Fruit fly (Drosophila melanogaster) whole organism, embryonic: ENCODE results near the gene CG4455.

ENCODE experiments used
- B-H1 ChIP-seq: fragments of 200-800 bp; sonication (Bioruptor generic); IDR thresholded peaks from 3 replicates; pipeline ENCODE4 v1.3.6; 2022; ENCODE audit warnings: missing biosample characterization, missing genetic modification characterization
- CG10565 ChIP-seq: fragments of 200-800 bp; sonication (Bioruptor generic); optimal IDR thresholded peaks from 3 replicates; lab custom pipeline; 2016; ENCODE audit warnings: missing biosample characterization, mild to moderate bottlenecking, missing genetic modification characterization
- CG12659 ChIP-seq: fragments of 200-800 bp; sonication (Bioruptor generic); optimal IDR thresholded peaks from 3 replicates; lab custom pipeline; 2017; ENCODE audit warnings: mild to moderate bottlenecking, missing biosample characterization, missing genetic modification reagents, missing genetic modification characterization
- CG16779 ChIP-seq: fragments of 200-800 bp; sonication (Bioruptor generic); IDR thresholded peaks from 2 replicates; pipeline ENCODE4 v1.3.6; 2022; ENCODE audit warnings: missing biosample characterization, missing genetic modification characterization
- CG17359 ChIP-seq: fragments of 200-800 bp; sonication (Bioruptor generic); optimal IDR thresholded peaks from 3 replicates; lab custom pipeline; 2018; ENCODE audit warnings: missing biosample characterization, mild to moderate bottlenecking, missing genetic modification characterization, moderate library complexity
- CG1832 ChIP-seq: fragments of 200-800 bp; sonication (Bioruptor generic); optimal IDR thresholded peaks from 2 replicates; lab custom pipeline; 2017; ENCODE audit warnings: missing biosample characterization, mild to moderate bottlenecking, missing genetic modification characterization, inconsistent platforms
- CG2202 ChIP-seq: fragments of 200-800 bp; sonication (Bioruptor generic); optimal IDR thresholded peaks from 2 replicates; lab custom pipeline; 2018; ENCODE audit warnings: missing biosample characterization, mild to moderate bottlenecking, missing genetic modification characterization
- CG31441 ChIP-seq: fragments of 200-800 bp; sonication (Bioruptor generic); IDR thresholded peaks from 2 replicates; pipeline ENCODE4 v1.3.6; 2022; ENCODE audit warnings: missing biosample characterization, missing genetic modification characterization
- CG3407 ChIP-seq: fragments of 200-800 bp; sonication (Bioruptor generic); optimal IDR thresholded peaks from 2 replicates; lab custom pipeline; 2018; ENCODE audit warnings: missing biosample characterization, mild to moderate bottlenecking, missing genetic modification characterization
- CG6654 ChIP-seq: fragments of 200-800 bp; sonication (Bioruptor generic); optimal IDR thresholded peaks from 2 replicates; lab custom pipeline; 2017; ENCODE audit warnings: missing biosample characterization, mild to moderate bottlenecking, missing genetic modification characterization
- CG6854 ChIP-seq: fragments of 200-800 bp; sonication (Bioruptor generic); optimal IDR thresholded peaks from 3 replicates; lab custom pipeline; 2017; ENCODE audit warnings: missing biosample characterization, mild to moderate bottlenecking, missing genetic modification characterization
- CG7372 ChIP-seq: fragments of 200-800 bp; sonication (Bioruptor generic); IDR thresholded peaks from 2 replicates; pipeline ENCODE4 v1.3.6; 2022; ENCODE audit warnings: missing biosample characterization, missing genetic modification characterization
- CG7745 ChIP-seq: fragments of 200-800 bp; sonication (Bioruptor generic); optimal IDR thresholded peaks from 2 replicates; lab custom pipeline; 2018; ENCODE audit warnings: missing biosample characterization, mild to moderate bottlenecking, missing genetic modification characterization, moderate library complexity
- CG8924 ChIP-seq: fragments of 200-800 bp; optimal IDR thresholded peaks from 3 replicates; lab custom pipeline; 2019; ENCODE audit warnings: missing biosample characterization, mild to moderate bottlenecking, missing genetic modification characterization, moderate library complexity
- CG9437 ChIP-seq: fragments of 200-800 bp; sonication (Bioruptor generic); optimal IDR thresholded peaks from 2 replicates; lab custom pipeline; 2018; ENCODE audit warnings: missing biosample characterization, mild to moderate bottlenecking, missing genetic modification characterization
- CG9797 ChIP-seq: fragments of 200-800 bp; sonication (Bioruptor generic); optimal IDR thresholded peaks from 3 replicates; lab custom pipeline; 2018; ENCODE audit warnings: missing biosample characterization, mild to moderate bottlenecking, missing genetic modification characterization
- E2f1 ChIP-seq: fragments of 200-800 bp; sonication (Bioruptor generic); IDR thresholded peaks from 2 replicates; pipeline ENCODE4 v1.3.6; 2022; ENCODE audit warnings: missing biosample characterization, missing genetic modification characterization
- Gsc ChIP-seq: fragments of 200-800 bp; sonication (Bioruptor generic); IDR thresholded peaks from 2 replicates; pipeline ENCODE4 v1.3.6; 2022; ENCODE audit warnings: missing biosample characterization, missing genetic modification characterization
- Hey ChIP-seq: fragments of 200-800 bp; sonication (Bioruptor generic); optimal IDR thresholded peaks from 3 replicates; lab custom pipeline; 2018; ENCODE audit warnings: missing biosample characterization, mild to moderate bottlenecking, missing genetic modification characterization
- HmgD ChIP-seq: fragments of 200-800 bp; sonication (Bioruptor generic); optimal IDR thresholded peaks from 3 replicates; lab custom pipeline; 2016; ENCODE audit warnings: missing biosample characterization, missing genetic modification characterization
- Lhr ChIP-seq: fragments of 200-800 bp; sonication (Bioruptor generic); optimal IDR thresholded peaks from 3 replicates; lab custom pipeline; 2017; ENCODE audit warnings: mild to moderate bottlenecking, missing biosample characterization, missing genetic modification reagents, missing genetic modification characterization
- Lim3 ChIP-seq: fragments of 200-800 bp; sonication (Bioruptor generic); IDR thresholded peaks from 2 replicates; pipeline ENCODE4 v1.3.6; 2022; ENCODE audit warnings: missing biosample characterization, missing genetic modification characterization
- Opbp ChIP-seq: fragments of 200-800 bp; sonication (Bioruptor generic); IDR thresholded peaks from 3 replicates; pipeline ENCODE4 v1.3.6; 2022; ENCODE audit warnings: missing biosample characterization, missing genetic modification characterization; ENCODE audit not compliant: partially characterized antibody
- Optix ChIP-seq: fragments of 200-800 bp; sonication (Bioruptor generic); IDR thresholded peaks from 3 replicates; pipeline ENCODE4 v1.3.6; 2022; ENCODE audit warnings: missing biosample characterization, missing genetic modification characterization
- Rx ChIP-seq: fragments of 200-800 bp; sonication (Bioruptor generic); IDR thresholded peaks from 2 replicates; pipeline ENCODE4 v1.3.6; 2022; ENCODE audit warnings: missing biosample characterization, missing genetic modification characterization
- Sox102F ChIP-seq: fragments of 200-800 bp; sonication (Bioruptor generic); optimal IDR thresholded peaks from 2 replicates; lab custom pipeline; 2018; ENCODE audit warnings: missing biosample characterization, mild to moderate bottlenecking, missing genetic modification characterization, moderate library complexity
- Vsx1 ChIP-seq: fragments of 200-800 bp; sonication (Bioruptor generic); optimal IDR thresholded peaks from 2 replicates; lab custom pipeline; 2017; ENCODE audit warnings: missing biosample characterization, mild to moderate bottlenecking, missing genetic modification characterization, missing genetic modification reagents
- amos ChIP-seq: fragments of 200-800 bp; sonication (Bioruptor generic); IDR thresholded peaks from 2 replicates; pipeline ENCODE4 v1.3.6; 2022; ENCODE audit warnings: missing biosample characterization, missing genetic modification characterization; ENCODE audit not compliant: partially characterized antibody
- ash1 ChIP-seq: fragments of 200-800 bp; sonication (Bioruptor generic); optimal IDR thresholded peaks from 2 replicates; lab custom pipeline; 2018; ENCODE audit warnings: missing biosample characterization, mild to moderate bottlenecking, missing genetic modification characterization
- az2 ChIP-seq: fragments of 200-800 bp; sonication (Bioruptor generic); optimal IDR thresholded peaks from 3 replicates; lab custom pipeline; 2016; ENCODE audit warnings: missing biosample characterization, missing genetic modification characterization
- cato ChIP-seq: fragments of 200-800 bp; sonication (Bioruptor generic); optimal IDR thresholded peaks from 2 replicates; lab custom pipeline; 2016; ENCODE audit warnings: missing biosample characterization, missing genetic modification characterization, borderline replicate concordance
- cg ChIP-seq: fragments of 200-800 bp; sonication (Bioruptor generic); optimal IDR thresholded peaks from 3 replicates; lab custom pipeline; 2019; ENCODE audit warnings: missing biosample characterization, mild to moderate bottlenecking, missing genetic modification characterization, moderate library complexity
- danr ChIP-seq: fragments of 200-800 bp; sonication (Bioruptor generic); IDR thresholded peaks from 2 replicates; pipeline ENCODE4 v1.3.6; 2022; ENCODE audit warnings: missing biosample characterization, missing genetic modification characterization
- dati ChIP-seq: fragments of 200-800 bp; sonication (Bioruptor generic); IDR thresholded peaks from 2 replicates; pipeline ENCODE4 v1.3.6; 2022; ENCODE audit warnings: missing biosample characterization, missing genetic modification characterization
- dm ChIP-seq: fragments of 200-800 bp; sonication (Bioruptor generic); optimal IDR thresholded peaks from 3 replicates; lab custom pipeline; 2016; ENCODE audit warnings: missing biosample characterization, missing genetic modification characterization
- fd3F ChIP-seq: fragments of 200-800 bp; sonication (Bioruptor generic); optimal IDR thresholded peaks from 2 replicates; lab custom pipeline; 2018; ENCODE audit warnings: missing biosample characterization, mild to moderate bottlenecking, missing genetic modification characterization, moderate library complexity
- gfzf ChIP-seq: fragments of 200-800 bp; sonication (Bioruptor generic); optimal IDR thresholded peaks from 2 replicates; lab custom pipeline; 2016; ENCODE audit warnings: missing biosample characterization, mild to moderate bottlenecking, missing genetic modification characterization, moderate library complexity
- lilli ChIP-seq: fragments of 200-800 bp; sonication (Bioruptor generic); optimal IDR thresholded peaks from 3 replicates; lab custom pipeline; 2016; ENCODE audit warnings: missing biosample characterization, missing genetic modification characterization
- mld ChIP-seq: fragments of 200-800 bp; sonication (Bioruptor generic); IDR thresholded peaks from 3 replicates; pipeline ENCODE4 v1.3.6; 2022; ENCODE audit warnings: missing biosample characterization, missing genetic modification characterization; ENCODE audit not compliant: partially characterized antibody
- onecut ChIP-seq: fragments of 200-800 bp; sonication (Bioruptor generic); IDR thresholded peaks from 2 replicates; pipeline ENCODE4 v1.3.6; 2022; ENCODE audit warnings: missing biosample characterization, missing genetic modification characterization
- phol ChIP-seq: fragments of 200-800 bp; sonication (Bioruptor generic); optimal IDR thresholded peaks from 3 replicates; lab custom pipeline; 2018; ENCODE audit warnings: missing biosample characterization, mild to moderate bottlenecking, missing genetic modification characterization, moderate library complexity
- scrt ChIP-seq: fragments of 200-800 bp; sonication (Bioruptor generic); optimal IDR thresholded peaks from 2 replicates; lab custom pipeline; 2018; ENCODE audit warnings: missing biosample characterization, mild to moderate bottlenecking, missing genetic modification characterization, moderate library complexity
- sd ChIP-seq: fragments of 200-800 bp; sonication (Bioruptor generic); optimal IDR thresholded peaks from 3 replicates; lab custom pipeline; 2018; ENCODE audit warnings: missing biosample characterization, mild to moderate bottlenecking, missing genetic modification characterization, moderate library complexity
- sima ChIP-seq: fragments of 200-800 bp; sonication (Bioruptor generic); optimal IDR thresholded peaks from 2 replicates; lab custom pipeline; 2016; ENCODE audit warnings: missing biosample characterization, missing genetic modification characterization
- sqz ChIP-seq: fragments of 200-800 bp; sonication (Bioruptor generic); optimal IDR thresholded peaks from 3 replicates; lab custom pipeline; 2018; ENCODE audit warnings: missing biosample characterization, mild to moderate bottlenecking, missing genetic modification characterization
- stc ChIP-seq: fragments of 200-800 bp; sonication (Bioruptor generic); IDR thresholded peaks from 2 replicates; pipeline ENCODE4 v1.3.6; 2022; ENCODE audit warnings: missing biosample characterization, missing genetic modification characterization
- toy ChIP-seq: fragments of 200-800 bp; sonication (Bioruptor generic); IDR thresholded peaks from 2 replicates; pipeline ENCODE4 v1.3.6; 2022; ENCODE audit warnings: missing biosample characterization, missing genetic modification characterization
- vnd ChIP-seq: fragments of 200-800 bp; sonication (Bioruptor generic); IDR thresholded peaks from 3 replicates; pipeline ENCODE4 v1.3.6; 2022; ENCODE audit warnings: missing biosample characterization, missing genetic modification characterization; ENCODE audit not compliant: partially characterized antibody

The CG4455 gene

dm6 chr2L:16325515-16326257 is 27.0 kb upstream of the CG4455 start, which contains the start of gene cact (continued):
- TF ChIP-seq vnd (GFP tag; lab: Robert Waterston, UW) (peak; percentile 51; the same call in 2 of the 3 replicates), amos (GFP tag; lab: Robert Waterston, UW) (0 out of 2 replicates have a peak, but pooled peaks have one; percentile 30), az2 (GFP tag; lab: Kevin White, UChicago) (peak; percentile 95), mld (GFP tag; lab: Robert Waterston, UW) (no peak), CG7745 (tag; lab: Kevin White, UChicago) (peak; percentile 15), CG6654 (peak; percentile 78), CG31441 (GFP tag; lab: Robert Waterston, UW) (peak; percentile 87), ash1 (no peak), Gsc (GFP tag; lab: Robert Waterston, UW) (no peak), dati (GFP tag; lab: Robert Waterston, UW) (no peak; the same call in 1 of the 2 replicates), scrt (GFP tag; lab: Kevin White, UChicago) (peak; percentile 82), cg (GFP tag; lab: Kevin White, UChicago) (peak; percentile 84), Rx (peak; percentile 85), dm (peak; percentile 92), onecut (peak; percentile 66), gfzf (GFP tag; lab: Kevin White, UChicago) (peak; percentile 46), CG1832 (no peak), CG17359 (tag; lab: Kevin White, UChicago) (peak; percentile 94), CG10565 (peak; percentile 50), Lim3 (GFP tag; lab: Robert Waterston, UW) (0 out of 2 replicates have a peak, but pooled peaks have one; percentile 55), B-H1 (GFP tag; lab: Robert Waterston, UW) (peak; percentile 80), CG9437 (GFP tag; lab: Kevin White, UChicago) (peak; percentile 79), Hey (tag; lab: Kevin White, UChicago) (peak; percentile 58), E2f1 (GFP tag; lab: Robert Waterston, UW) (peak; percentile 89), cato (GFP tag; lab: Kevin White, UChicago) (peak; percentile 86), sqz (GFP tag; lab: Kevin White, UChicago) (peak; percentile 59), CG3407 (GFP tag; lab: Kevin White, UChicago) (peak; percentile 79), phol (tag; lab: Kevin White, UChicago) (peak; percentile 95), HmgD (peak; percentile 93), Lhr (GFP tag; lab: Kevin White, UChicago) (peak; percentile 87), danr (GFP tag; lab: Robert Waterston, UW) (peak; percentile 74), lilli (peak; percentile 97), Vsx1 (GFP tag; lab: Kevin White, UChicago) (peak; percentile 79), sima (GFP tag; lab: Kevin White, UChicago) (peak; percentile 70), toy (GFP tag; lab: Robert Waterston, UW) (no peak), CG6854 (GFP tag; lab: Kevin White, UChicago) (peak; percentile 87), Sox102F (peak; percentile 95), CG12659 (GFP tag; lab: Kevin White, UChicago) (peak; percentile 95), Opbp (no peak), CG16779 (GFP tag; lab: Robert Waterston, UW) (peak; percentile 68; the same call in 1 of the 2 replicates), sd (tag; lab: Kevin White, UChicago) (no peak), fd3F (GFP tag; lab: Kevin White, UChicago) (peak; percentile 88), CG7372 (GFP tag; lab: Robert Waterston, UW) (peak; percentile 84), Optix (peak; percentile 83; the same call in 2 of the 3 replicates), CG9797 (GFP tag; lab: Kevin White, UChicago) (peak; percentile 67), stc (GFP tag; lab: Robert Waterston, UW) (peak; percentile 88), CG8924 (tag; lab: Kevin White, UChicago) (peak; percentile 95), CG2202 (peak; percentile 76)
